Fruit fly (Drosophila melanogaster): Measurements from ENCODE around the gene CG11563.

CG11563 gene

dm6 chr3R:31688671-31689642 is 47.9 kb upstream of the CG11563 start (continued):
- TF ChIP-seq Awh (GFP tag; IDR thresholded peaks at IDR 0.05) (peak; percentile 60; the same call in 1 of the 2 replicates), CG18011 (GFP tag; optimal IDR thresholded peaks at IDR 0.05) (no peak), CG12769 (tag; optimal IDR thresholded peaks at IDR 0.05) (peak; percentile 2), CG15011 (GFP tag; optimal IDR thresholded peaks at IDR 0.05) (no peak), CG4854 (GFP tag; optimal IDR thresholded peaks at IDR 0.05) (no peak), mirr (GFP tag; optimal IDR thresholded peaks at IDR 0.05) (no peak), CG6683 (GFP tag; optimal IDR thresholded peaks at IDR 0.05) (no peak), CG17385 (GFP tag; optimal IDR thresholded peaks at IDR 0.05) (peak; percentile 10), CG11093 (GFP tag; IDR thresholded peaks at IDR 0.05) (no peak), CG13123 (GFP tag; optimal IDR thresholded peaks at IDR 0.05) (no peak), lab (GFP tag; optimal IDR thresholded peaks at IDR 0.05) (no peak), so (GFP tag; IDR thresholded peaks at IDR 0.05) (no peak), al (GFP tag; IDR thresholded peaks at IDR 0.05) (no peak), esg (GFP tag; conservative IDR thresholded peaks at IDR 0.05) (no peak), HmgZ (tag; optimal IDR thresholded peaks at IDR 0.05) (no peak), zf30C (GFP tag; optimal IDR thresholded peaks at IDR 0.05) (no peak), Ptx1 (GFP tag; IDR thresholded peaks at IDR 0.05) (no peak), CG16813 (GFP tag; IDR thresholded peaks at IDR 0.05; ENCODE audit: partially characterized antibody) (no peak), B-H1 (GFP tag; IDR thresholded peaks at IDR 0.05) (no peak), CG9727 (GFP tag; optimal IDR thresholded peaks at IDR 0.05) (no peak), corto (GFP tag; optimal IDR thresholded peaks at IDR 0.05) (no peak), Sry-β (GFP tag; optimal IDR thresholded peaks at IDR 0.05) (no peak), pros (GFP tag; optimal IDR thresholded peaks at IDR 0.05) (peak; percentile 66), sr (GFP tag; IDR thresholded peaks at IDR 0.05) (no peak), zfh1 (GFP tag; IDR thresholded peaks at IDR 0.05) (no peak), H2.0 (GFP tag; IDR thresholded peaks at IDR 0.05) (0 out of 2 replicates have a peak, but pooled peaks have one; percentile 10), bcd (GFP tag; optimal IDR thresholded peaks at IDR 0.05) (no peak), crc (GFP tag; optimal IDR thresholded peaks at IDR 0.05) (no peak), ap (GFP tag; IDR thresholded peaks at IDR 0.05) (no peak), Fer2 (tag; optimal IDR thresholded peaks at IDR 0.05) (no peak), Scr (GFP tag; IDR thresholded peaks at IDR 0.05; ENCODE audit: partially characterized antibody) (no peak), E2f2 (GFP tag; IDR thresholded peaks at IDR 0.05) (no peak), CG6813 (GFP tag; optimal IDR thresholded peaks at IDR 0.05) (no peak), Max (GFP tag; optimal IDR thresholded peaks at IDR 0.05) (no peak), CG13296 (GFP tag; optimal IDR thresholded peaks at IDR 0.05) (no peak), ab (GFP tag; optimal IDR thresholded peaks at IDR 0.05) (no peak), CG11723 (GFP tag; optimal IDR thresholded peaks at IDR 0.05) (no peak), hkb (optimal IDR thresholded peaks at IDR 0.05) (no peak), hkb (GFP tag; IDR thresholded peaks at IDR 0.05) (0 out of 2 replicates have a peak, but pooled peaks have one; percentile 28), CG8089 (GFP tag; optimal IDR thresholded peaks at IDR 0.05) (peak; percentile 5), CG34422 (GFP tag; IDR thresholded peaks at IDR 0.05) (no peak), CG34376 (GFP tag; optimal IDR thresholded peaks at IDR 0.05) (peak; percentile 49), Bdp1 (GFP tag; optimal IDR thresholded peaks at IDR 0.05) (no peak), gfzf (GFP tag; optimal IDR thresholded peaks at IDR 0.05) (no peak), ranshi (GFP tag; IDR thresholded peaks at IDR 0.05) (no peak), jing (GFP tag; optimal IDR thresholded peaks at IDR 0.05) (no peak), chif (GFP tag; optimal IDR thresholded peaks at IDR 0.05) (no peak), Jarid2 (GFP tag; optimal IDR thresholded peaks at IDR 0.05) (peak; percentile 1), dmrt99B (tag; optimal IDR thresholded peaks at IDR 0.05) (peak; percentile 29)
